Worm (Caenorhabditis elegans) whole organism, early embryonic: ENCODE measurements around the gene itm-2.

Source experiments
- aly-1 ChIP-seq: sonication (generic microtip); optimal IDR thresholded peaks from 2 replicates; lab custom pipeline; 2016; ENCODE audit warnings: missing genetic modification characterization, missing compliant biosample characterization
- ama-1 ChIP-seq: fragments of 150-350 bp; optimal IDR thresholded peaks from 2 replicates; lab custom pipeline; 2014
- ceh-13 ChIP-seq: fragments of 200-800 bp; sonication (Bioruptor generic); optimal IDR thresholded peaks from 2 replicates; lab custom pipeline; 2018; ENCODE audit warnings: mild to moderate bottlenecking, missing genetic modification characterization, missing compliant biosample characterization
- hmg-4 ChIP-seq: fragments of 200-800 bp; sonication (Bioruptor generic); optimal IDR thresholded peaks from 2 replicates; lab custom pipeline; 2018; ENCODE audit warnings: mild to moderate bottlenecking, missing genetic modification characterization, missing compliant biosample characterization
- sea-1 ChIP-seq: fragments of 200-800 bp; sonication (Bioruptor generic); conservative IDR thresholded peaks from 2 replicates; pipeline ENCODE4 v1.3.6; 2022; ENCODE audit warnings: missing genetic modification characterization, missing compliant biosample characterization

ce11 chrX:5477597-5477996 is 32.6 kb downstream of the itm-2 start:
- TF ChIP-seq sea-1 (GFP tag; lab: Robert Waterston, UW) (no peak), hmg-4 (GFP tag; lab: Kevin White, UChicago) (no peak), ama-1 (lab: Kevin White, UChicago) (no peak), ceh-13 (GFP tag; lab: Kevin White, UChicago) (no peak), aly-1 (no peak)
